Worm (Caenorhabditis elegans): ENCODE measurements around the gene hmg-11.

ce11 chrII:4698266-4698771, 25.4 kb downstream of the hmg-11 start, which contains the start of the genes rpn-5 and scc-1:
- TF ChIP-seq ama-1 (optimal IDR thresholded peaks at IDR 0.05), result no peak
- no peak for TF ChIP-seq sea-1 (GFP tag; conservative IDR thresholded peaks at IDR 0.05)
- TF ChIP-seq hmg-4 (GFP tag; optimal IDR thresholded peaks at IDR 0.05), result no peak
- no peak for TF ChIP-seq ets-7 (tag; optimal IDR thresholded peaks at IDR 0.05)
- TF ChIP-seq B0310.2 (tag; optimal IDR thresholded peaks at IDR 0.05), result no peak
- no peak for TF ChIP-seq hnd-1 (tag; optimal IDR thresholded peaks at IDR 0.05)
- TF ChIP-seq hmbx-1 (tag; optimal IDR thresholded peaks at IDR 0.05), result no peak
- TF ChIP-seq pes-1 (GFP tag; IDR thresholded peaks at IDR 0.05), result no peak
